Fruit fly (Drosophila melanogaster): ENCODE data around the gene CG12010.

Gene CG12010

dm6 chr3L:3415633-3416198 is 41.6 kb downstream of the CG12010 start:
- TF ChIP-seq noc (tag; optimal IDR thresholded peaks at IDR 0.05), result no peak

- TF ChIP-seq noc (tag; optimal IDR thresholded peaks at IDR 0.05), result no peak
Measured at dm6 chr3L:3417120-3417519, 43.0 kb downstream of the CG12010 start.

- TF ChIP-seq noc (tag; optimal IDR thresholded peaks at IDR 0.05), result no peak
Measured at dm6 chr3L:3417759-3418158, 43.7 kb downstream of the CG12010 start.

dm6 chr3L:3418207-3419086 is 44.4 kb downstream of the CG12010 start:
- TF ChIP-seq noc (tag; optimal IDR thresholded peaks at IDR 0.05), result peak; percentile 80

dm6 chr3L:3419369-3420232 is 45.5 kb downstream of the CG12010 start:
- TF ChIP-seq noc (tag; optimal IDR thresholded peaks at IDR 0.05), result no peak

dm6 chr3L:3420237-3420643 is 46.2 kb downstream of the CG12010 start:
- TF ChIP-seq noc (tag; optimal IDR thresholded peaks at IDR 0.05), result peak; percentile 18

dm6 chr3L:3420674-3421073 is 46.6 kb downstream of the CG12010 start:
- TF ChIP-seq noc (tag; optimal IDR thresholded peaks at IDR 0.05), result no peak

dm6 chr3L:3423006-3423405 is 48.9 kb downstream of the CG12010 start:
- TF ChIP-seq noc (tag; optimal IDR thresholded peaks at IDR 0.05), result no peak

- TF ChIP-seq noc (tag; optimal IDR thresholded peaks at IDR 0.05), result no peak
Measured at dm6 chr3L:3424846-3425245, 50.8 kb downstream of the CG12010 start, which contains the start of gene sty. sty (minus strand) TSS chr3L:3424935.
